Worm (Caenorhabditis elegans) whole organism, L3 larva: ENCODE measurements around the gene Y45F10B.59.

Source experiments
- ZK546.5 ChIP-seq: sonication (generic microtip); optimal IDR thresholded peaks from 2 replicates; lab custom pipeline; 2017; ENCODE audit warnings: missing biosample characterization, missing genetic modification characterization
- ceh-28 ChIP-seq: fragments of 150-350 bp; optimal IDR thresholded peaks from 2 replicates; lab custom pipeline; 2014; ENCODE audit warnings: missing biosample characterization, missing genetic modification reagents, missing genetic modification characterization
- ceh-82 ChIP-seq: fragments of 150-350 bp; optimal IDR thresholded peaks from 2 replicates; lab custom pipeline; 2014; ENCODE audit warnings: missing biosample characterization, missing genetic modification characterization
- fos-1 ChIP-seq: fragments of 150-350 bp; optimal IDR thresholded peaks from 2 replicates; lab custom pipeline; 2014; ENCODE audit warnings: missing biosample characterization, missing genetic modification characterization
- jun-1 ChIP-seq: fragments of 150-350 bp; optimal IDR thresholded peaks from 2 replicates; lab custom pipeline; 2014; ENCODE audit warnings: missing biosample characterization, missing genetic modification reagents, missing genetic modification characterization
- mml-1 ChIP-seq: fragments of 150-350 bp; sonication (generic microtip); optimal IDR thresholded peaks from 3 replicates; lab custom pipeline; 2014; ENCODE audit warnings: missing biosample characterization, missing genetic modification characterization
- nhr-12 ChIP-seq: fragments of 150-350 bp; optimal IDR thresholded peaks from 2 replicates; lab custom pipeline; 2014; ENCODE audit warnings: missing biosample characterization, missing genetic modification characterization
- nhr-23 ChIP-seq: fragments of 150-350 bp; optimal IDR thresholded peaks from 2 replicates; lab custom pipeline; 2014; ENCODE audit warnings: missing biosample characterization, missing genetic modification reagents, missing genetic modification characterization
- nhr-28 ChIP-seq: fragments of 150-350 bp; optimal IDR thresholded peaks from 2 replicates; lab custom pipeline; 2014; ENCODE audit warnings: missing biosample characterization, missing genetic modification characterization
- zag-1 ChIP-seq: fragments of 150-350 bp; optimal IDR thresholded peaks from 2 replicates; lab custom pipeline; 2014; ENCODE audit warnings: missing biosample characterization, missing genetic modification characterization
- ztf-4 ChIP-seq: fragments of 150-350 bp; optimal IDR thresholded peaks from 2 replicates; lab custom pipeline; 2014; ENCODE audit warnings: missing biosample characterization, missing genetic modification characterization

DNA sequence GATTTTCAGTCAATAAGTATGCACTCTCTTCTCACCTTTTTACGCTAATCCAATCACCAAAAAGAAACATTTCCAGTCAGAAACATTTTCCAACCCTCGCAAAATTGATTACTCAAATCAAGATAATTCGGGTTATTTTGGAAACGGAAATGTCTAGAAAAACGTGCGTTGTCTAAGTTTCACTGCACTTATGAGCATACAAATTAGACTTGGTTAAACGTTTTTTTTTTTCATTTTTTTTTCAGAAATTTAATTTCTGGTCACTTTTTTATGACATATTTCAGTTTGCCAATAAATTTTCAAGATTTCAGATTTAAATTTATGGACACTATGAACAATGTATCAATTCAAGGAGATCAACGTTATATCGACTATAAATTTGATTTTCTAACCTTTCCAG lies 19.5 kb upstream of the Y45F10B.59 start, which contains the start of gene sru-12:
- TF ChIP-seq zag-1 (tag; lab: Kevin White, UChicago) (no peak), ceh-82 (tag; lab: Kevin White, UChicago) (no peak), ceh-28 (no peak), ztf-4 (no peak), nhr-12 (no peak), nhr-28 (tag; lab: Kevin White, UChicago) (no peak), fos-1 (tag; lab: Kevin White, UChicago) (no peak), ZK546.5 (no peak), jun-1 (tag; lab: Kevin White, UChicago) (no peak), mml-1 (tag; lab: Kevin White, UChicago) (no peak), nhr-23 (no peak)
